Worm (Caenorhabditis elegans) whole organism, late embryonic: Measurements from ENCODE around the gene txdc-12.2.

ENCODE experiments used
- K02D7.2 ChIP-seq: sonication (generic microtip); optimal IDR thresholded peaks from 2 replicates; lab custom pipeline; 2017; ENCODE audit warnings: mild to moderate bottlenecking, missing genetic modification characterization, missing compliant biosample characterization
- T23F11.4 ChIP-seq: fragments of 200-800 bp; sonication (Bioruptor generic); optimal IDR thresholded peaks from 2 replicates; lab custom pipeline; 2018; ENCODE audit warnings: mild to moderate bottlenecking, missing genetic modification characterization, missing compliant biosample characterization
- Y22D7AL.16 ChIP-seq: sonication (generic microtip); optimal IDR thresholded peaks from 2 replicates; lab custom pipeline; 2016; ENCODE audit warnings: missing genetic modification characterization, missing compliant biosample characterization
- ama-1 ChIP-seq: fragments of 150-350 bp; optimal IDR thresholded peaks from 2 replicates; lab custom pipeline; 2014
- ceh-2 ChIP-seq: sonication (generic microtip); optimal IDR thresholded peaks from 2 replicates; lab custom pipeline; 2016; ENCODE audit warnings: missing genotype, missing genetic modification characterization, missing compliant biosample characterization
- ceh-22 ChIP-seq: sonication (generic microtip); optimal IDR thresholded peaks from 2 replicates; lab custom pipeline; 2017; ENCODE audit warnings: missing biosample characterization, missing genetic modification characterization
- ceh-9 ChIP-seq: sonication (generic microtip); optimal IDR thresholded peaks from 2 replicates; lab custom pipeline; 2016; ENCODE audit warnings: mild to moderate bottlenecking, missing genetic modification characterization, inconsistent platforms, missing compliant biosample characterization
- fax-1 ChIP-seq: sonication (generic microtip); optimal IDR thresholded peaks from 2 replicates; lab custom pipeline; 2016; ENCODE audit warnings: missing genotype, missing genetic modification characterization, missing compliant biosample characterization
- fkh-6 ChIP-seq: sonication (generic microtip); optimal IDR thresholded peaks from 2 replicates; lab custom pipeline; 2016; ENCODE audit warnings: missing genetic modification characterization, missing compliant biosample characterization
- gmeb-2 ChIP-seq: sonication (generic microtip); optimal IDR thresholded peaks from 2 replicates; lab custom pipeline; 2016; ENCODE audit warnings: missing genetic modification characterization, inconsistent platforms, missing compliant biosample characterization
- hlh-8 ChIP-seq: sonication (generic microtip); optimal IDR thresholded peaks from 2 replicates; lab custom pipeline; 2016; ENCODE audit warnings: missing genotype, missing genetic modification characterization, missing compliant biosample characterization
- nfya-1 ChIP-seq: sonication (generic microtip); optimal IDR thresholded peaks from 2 replicates; lab custom pipeline; 2017; ENCODE audit warnings: missing genetic modification characterization, mild to moderate bottlenecking, missing compliant biosample characterization, antibody characterized with exemption, moderate library complexity
- pag-3 ChIP-seq: sonication (generic microtip); optimal IDR thresholded peaks from 2 replicates; lab custom pipeline; 2016; ENCODE audit warnings: missing compliant biosample characterization, missing genetic modification characterization, borderline replicate concordance
- pat-9 ChIP-seq: fragments of 200-800 bp; sonication (Bioruptor generic); optimal IDR thresholded peaks from 2 replicates; lab custom pipeline; 2018; ENCODE audit warnings: mild to moderate bottlenecking, missing genetic modification characterization, moderate library complexity, missing compliant biosample characterization
- pha-2 ChIP-seq: sonication (generic microtip); optimal IDR thresholded peaks from 2 replicates; lab custom pipeline; 2017; ENCODE audit warnings: mild to moderate bottlenecking, missing genetic modification characterization, missing compliant biosample characterization
- pros-1 ChIP-seq: fragments of 150-350 bp; optimal IDR thresholded peaks from 2 replicates; lab custom pipeline; 2014; ENCODE audit warnings: missing biosample characterization, missing genetic modification reagents, missing genetic modification characterization
- ref-2 ChIP-seq: sonication (generic microtip); optimal IDR thresholded peaks from 2 replicates; lab custom pipeline; 2016; ENCODE audit warnings: missing genetic modification characterization, missing compliant biosample characterization
- rnt-1 ChIP-seq: sonication (generic microtip); optimal IDR thresholded peaks from 2 replicates; lab custom pipeline; 2016; ENCODE audit warnings: missing genetic modification characterization, missing compliant biosample characterization
- sdc-2 ChIP-seq: sonication (generic microtip); optimal IDR thresholded peaks from 2 replicates; lab custom pipeline; 2016; ENCODE audit warnings: missing genotype, missing genetic modification characterization, missing compliant biosample characterization
- sox-2 ChIP-seq: fragments of 200-800 bp; sonication (Bioruptor generic); IDR thresholded peaks from 2 replicates; pipeline ENCODE4 v1.3.6; 2022; ENCODE audit warnings: missing genetic modification reagents, missing genetic modification characterization, missing compliant biosample characterization
- tbx-2 ChIP-seq: sonication (generic microtip); optimal IDR thresholded peaks from 2 replicates; lab custom pipeline; 2016; ENCODE audit warnings: missing genetic modification characterization, missing compliant biosample characterization
- tbx-7 ChIP-seq: sonication (generic microtip); optimal IDR thresholded peaks from 2 replicates; lab custom pipeline; 2016; ENCODE audit warnings: missing genotype, missing genetic modification characterization, missing compliant biosample characterization
- unc-3 ChIP-seq, 2 experiments: fragments of 200-800 bp in 1 of 2; sonication (Bioruptor generic) in 1 of 2; sonication (generic microtip) in 1 of 2; conservative IDR thresholded peaks in 1 of 2; optimal IDR thresholded peaks in 1 of 2; 2 replicates each; pipeline versions ENCODE4 v1.3.6 to Lab custom; 2016 to 2022; ENCODE audit warnings: missing compliant biosample characterization in 2 of 2, missing genetic modification characterization in 2 of 2, missing genetic modification reagents in 1 of 2
- unc-55 ChIP-seq: sonication (generic microtip); optimal IDR thresholded peaks from 2 replicates; lab custom pipeline; 2017; ENCODE audit warnings: missing biosample characterization, missing genetic modification reagents, missing genetic modification characterization
- unc-86 ChIP-seq: sonication (generic microtip); optimal IDR thresholded peaks from 2 replicates; lab custom pipeline; 2016; ENCODE audit warnings: missing genetic modification characterization, missing compliant biosample characterization
- ztf-16 ChIP-seq: sonication (generic microtip); optimal IDR thresholded peaks from 2 replicates; lab custom pipeline; 2017; ENCODE audit warnings: missing genetic modification characterization, missing compliant biosample characterization

The txdc-12.2 gene

DNA sequence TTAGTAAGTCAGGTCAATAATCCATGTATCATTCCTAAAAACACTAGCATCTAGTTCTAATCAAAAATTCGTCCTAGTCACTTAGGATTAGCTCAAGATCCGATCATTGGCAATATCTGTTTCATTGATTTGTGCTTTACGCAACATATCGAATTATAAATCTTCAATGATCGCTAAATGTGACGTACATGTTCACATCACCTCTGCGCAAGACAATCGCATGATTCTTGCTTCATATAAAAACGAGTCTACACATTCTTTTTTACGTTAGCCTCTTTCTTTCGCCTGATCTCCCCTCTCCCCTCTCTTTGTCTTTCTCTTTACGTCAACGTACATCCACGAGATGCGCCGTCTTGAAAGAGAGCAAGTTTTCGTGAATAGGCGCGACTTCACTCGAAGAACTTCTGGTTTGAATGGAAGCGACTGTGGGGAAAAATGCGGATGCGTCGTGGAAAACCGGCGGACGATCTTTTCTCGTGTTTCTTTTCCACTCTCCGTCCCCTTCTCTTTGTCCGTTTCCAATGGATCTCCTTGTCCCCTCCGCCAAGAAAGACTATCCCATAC is 42.1 kb downstream of the txdc-12.2 start:
- peak; percentile 6 for TF ChIP-seq nfya-1
- TF ChIP-seq sdc-2: peak; percentile 18
- TF ChIP-seq ztf-16: no peak

DNA sequence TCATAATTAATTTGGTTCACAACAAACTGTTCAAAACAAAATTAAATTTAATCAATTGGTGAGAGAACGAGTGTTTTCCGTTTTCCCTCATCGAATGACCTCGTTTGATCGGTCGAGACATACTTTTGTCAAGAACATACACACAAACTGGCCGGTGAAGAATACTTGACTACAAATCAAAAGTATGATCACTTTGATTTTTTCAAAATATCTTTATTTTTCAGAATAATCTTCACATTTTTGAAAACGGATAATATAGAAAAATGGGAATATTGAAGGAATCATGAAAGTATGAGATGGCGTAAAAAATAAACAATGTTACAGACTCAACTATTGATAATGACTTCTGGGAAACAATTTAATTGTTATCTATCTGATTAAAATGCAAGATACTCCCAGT is 43.9 kb downstream of the txdc-12.2 start, which contains the start of gene swip-10:
Gene swip-10, minus strand, starts transcription at position 101 of the 400 bp plus-strand sequence.
- TF ChIP-seq hlh-8 (tag; lab: Kevin White, UChicago) (no peak), unc-86 (tag; lab: Kevin White, UChicago) (no peak), ref-2 (no peak), sox-2 (GFP tag; lab: Robert Waterston, UW) (no peak), T23F11.4 (GFP tag; lab: Kevin White, UChicago) (no peak), fkh-6 (no peak), unc-55 (GFP tag; lab: Kevin White, UChicago) (no peak), ama-1 (lab: Kevin White, UChicago) (no peak), K02D7.2 (tag; lab: Kevin White, UChicago) (no peak), tbx-2 (tag; lab: Kevin White, UChicago) (no peak), ztf-16 (no peak), ceh-9 (tag; lab: Kevin White, UChicago) (no peak), unc-3 (GFP tag; conservative IDR thresholded peaks at IDR 0.05; lab: Robert Waterston, UW) (no peak), unc-3 (tag; optimal IDR thresholded peaks at IDR 0.05; lab: Kevin White, UChicago) (no peak), ceh-22 (no peak), tbx-7 (tag; lab: Kevin White, UChicago) (no peak)
- TF ChIP-seq, all 69 proteins: peak for 0

DNA sequence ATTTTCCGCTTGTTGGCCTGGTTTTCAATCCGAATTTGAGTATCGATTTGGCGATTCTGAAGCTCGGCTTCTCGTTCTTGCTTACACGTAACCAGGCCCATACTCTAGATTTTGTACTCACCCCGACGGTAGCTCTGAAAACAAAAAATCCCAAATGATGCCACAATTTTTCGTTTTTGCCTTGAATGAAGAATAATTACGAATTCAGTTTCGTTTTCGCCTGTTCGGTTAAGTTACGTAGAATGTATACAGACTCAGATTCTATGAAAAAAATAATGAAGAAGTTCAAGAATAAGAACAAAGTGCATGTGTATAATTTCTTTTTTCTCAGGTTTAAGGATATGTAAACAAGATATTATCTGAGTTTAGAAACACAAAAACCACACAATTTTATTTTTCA is 46.7 kb downstream of the txdc-12.2 start, which contains the start of gene gpa-5:
Gene gpa-5, minus strand, starts transcription at position 101 of the 400 bp plus-strand sequence.
- TF ChIP-seq pros-1 (tag; lab: Kevin White, UChicago) (no peak), ceh-9 (tag; lab: Kevin White, UChicago) (no peak), fax-1 (tag; lab: Kevin White, UChicago) (no peak), pat-9 (tag; lab: Kevin White, UChicago) (no peak), tbx-2 (tag; lab: Kevin White, UChicago) (no peak), ceh-2 (tag; lab: Kevin White, UChicago) (no peak), pag-3 (tag; lab: Kevin White, UChicago) (no peak), nfya-1 (no peak), T23F11.4 (GFP tag; lab: Kevin White, UChicago) (no peak), rnt-1 (tag; lab: Kevin White, UChicago) (no peak), Y22D7AL.16 (no peak), ceh-22 (no peak), pha-2 (no peak), gmeb-2 (tag; lab: Kevin White, UChicago) (no peak)
